Fruit fly (Drosophila melanogaster) whole organism, embryonic: Measurements from ENCODE around the gene Cow.

ENCODE experiments used
- Adf1 ChIP-seq: fragments of 200-800 bp; sonication (Bioruptor generic); IDR thresholded peaks from 2 replicates; pipeline ENCODE4 v1.3.6; 2022; ENCODE audit warnings: missing biosample characterization, missing genetic modification characterization
- Aef1 ChIP-seq: fragments of 200-800 bp; sonication (Bioruptor generic); IDR thresholded peaks from 3 replicates; pipeline ENCODE4 v1.3.6; 2022; ENCODE audit warnings: missing biosample characterization, missing genetic modification characterization
- Asciz ChIP-seq: fragments of 200-800 bp; sonication (Bioruptor generic); optimal IDR thresholded peaks from 2 replicates; lab custom pipeline; 2017; ENCODE audit warnings: missing biosample characterization, mild to moderate bottlenecking, missing genetic modification characterization, missing genetic modification reagents
- Awh ChIP-seq: fragments of 200-800 bp; sonication (Bioruptor generic); IDR thresholded peaks from 2 replicates; pipeline ENCODE4, ENCODE4 v1.3.6; 2022; ENCODE audit warnings: missing biosample characterization, missing genetic modification characterization
- CG10209 ChIP-seq: fragments of 200-800 bp; sonication (Bioruptor generic); optimal IDR thresholded peaks from 3 replicates; lab custom pipeline; 2017; ENCODE audit warnings: missing biosample characterization, mild to moderate bottlenecking, missing genetic modification characterization, missing genetic modification reagents
- CG10321 ChIP-seq: fragments of 200-800 bp; sonication (Bioruptor generic); IDR thresholded peaks from 2 replicates; pipeline ENCODE4 v1.3.6; 2022; ENCODE audit warnings: missing biosample characterization, missing genetic modification characterization
- CG10543 ChIP-seq: fragments of 200-800 bp; sonication (Bioruptor generic); optimal IDR thresholded peaks from 3 replicates; lab custom pipeline; 2017; ENCODE audit warnings: missing biosample characterization, mild to moderate bottlenecking, missing genetic modification characterization, moderate library complexity
- CG11085 ChIP-seq: fragments of 200-800 bp; sonication (Bioruptor generic); IDR thresholded peaks from 2 replicates; pipeline ENCODE4 v1.3.6; 2022; ENCODE audit warnings: missing biosample characterization, missing genetic modification characterization
- CG11247 ChIP-seq: fragments of 200-800 bp; sonication (Bioruptor generic); IDR thresholded peaks from 2 replicates; pipeline ENCODE4 v1.3.6; 2022; ENCODE audit warnings: missing biosample characterization, missing genetic modification characterization
- CG1233 ChIP-seq: fragments of 200-800 bp; sonication (Bioruptor generic); optimal IDR thresholded peaks from 4 replicates; lab custom pipeline; 2018; ENCODE audit warnings: missing biosample characterization, mild to moderate bottlenecking, missing genetic modification characterization
- CG13123 ChIP-seq: fragments of 200-800 bp; sonication (Bioruptor generic); optimal IDR thresholded peaks from 2 replicates; lab custom pipeline; 2016; ENCODE audit warnings: missing biosample characterization, missing genetic modification characterization
- CG13775 ChIP-seq: fragments of 200-800 bp; sonication (Bioruptor generic); optimal IDR thresholded peaks from 3 replicates; lab custom pipeline; 2017; ENCODE audit warnings: missing biosample characterization, mild to moderate bottlenecking, missing genetic modification characterization
- CG16813 ChIP-seq: fragments of 200-800 bp; sonication (Bioruptor generic); IDR thresholded peaks from 3 replicates; pipeline ENCODE4 v1.3.6; 2022; ENCODE audit warnings: missing biosample characterization, missing genetic modification characterization; ENCODE audit not compliant: partially characterized antibody
- CG17186 ChIP-seq: fragments of 200-800 bp; sonication (Bioruptor generic); optimal IDR thresholded peaks from 3 replicates; lab custom pipeline; 2017; ENCODE audit warnings: missing biosample characterization, missing genetic modification reagents, missing genetic modification characterization
- CG17802 ChIP-seq: fragments of 200-800 bp; sonication (Bioruptor generic); optimal IDR thresholded peaks from 2 replicates; lab custom pipeline; 2018; ENCODE audit warnings: missing biosample characterization, mild to moderate bottlenecking, missing genetic modification characterization, moderate library complexity
- CG18011 ChIP-seq: fragments of 200-800 bp; sonication (Bioruptor generic); optimal IDR thresholded peaks from 2 replicates; lab custom pipeline; 2017; ENCODE audit warnings: missing biosample characterization, missing genetic modification characterization, mild to moderate bottlenecking, moderate library complexity, missing genotype
- CG18619 ChIP-seq: fragments of 200-800 bp; sonication (Bioruptor generic); optimal IDR thresholded peaks from 3 replicates; lab custom pipeline; 2017; ENCODE audit warnings: missing biosample characterization, mild to moderate bottlenecking, missing genetic modification characterization
- CG2202 ChIP-seq: fragments of 200-800 bp; sonication (Bioruptor generic); optimal IDR thresholded peaks from 2 replicates; lab custom pipeline; 2018; ENCODE audit warnings: missing biosample characterization, mild to moderate bottlenecking, missing genetic modification characterization
- CG42726 ChIP-seq: fragments of 200-800 bp; sonication (Bioruptor generic); IDR thresholded peaks from 2 replicates; pipeline ENCODE4 v1.3.6; 2022; ENCODE audit warnings: missing biosample characterization, missing genetic modification characterization; ENCODE audit not compliant: partially characterized antibody
- CG4730 ChIP-seq: fragments of 200-800 bp; sonication (Bioruptor generic); IDR thresholded peaks from 2 replicates; pipeline ENCODE4 v1.3.6; 2022; ENCODE audit warnings: missing biosample characterization, missing genetic modification characterization
- CG6765 ChIP-seq: fragments of 200-800 bp; sonication (Bioruptor generic); optimal IDR thresholded peaks from 3 replicates; lab custom pipeline; 2017; ENCODE audit warnings: missing biosample characterization, mild to moderate bottlenecking, missing genetic modification characterization
- CG7745 ChIP-seq: fragments of 200-800 bp; sonication (Bioruptor generic); optimal IDR thresholded peaks from 2 replicates; lab custom pipeline; 2018; ENCODE audit warnings: missing biosample characterization, mild to moderate bottlenecking, missing genetic modification characterization, moderate library complexity
- CG7786 ChIP-seq: fragments of 200-800 bp; sonication (Bioruptor generic); optimal IDR thresholded peaks from 2 replicates; lab custom pipeline; 2016; ENCODE audit warnings: missing biosample characterization, missing genetic modification characterization
- CkIIα-i1 ChIP-seq: fragments of 200-800 bp; sonication (Bioruptor generic); IDR thresholded peaks from 2 replicates; pipeline ENCODE4 v1.3.6; 2022; ENCODE audit warnings: missing biosample characterization, missing genetic modification characterization
- D19B ChIP-seq: fragments of 200-800 bp; sonication (Bioruptor generic); optimal IDR thresholded peaks from 2 replicates; lab custom pipeline; 2017; ENCODE audit warnings: missing biosample characterization, mild to moderate bottlenecking, missing genetic modification characterization
- Dip3 ChIP-seq: fragments of 200-800 bp; sonication (Bioruptor generic); optimal IDR thresholded peaks from 3 replicates; lab custom pipeline; 2016; ENCODE audit warnings: missing biosample characterization, missing genetic modification characterization
- Fer3 ChIP-seq: fragments of 200-800 bp; sonication (Bioruptor generic); optimal IDR thresholded peaks from 2 replicates; lab custom pipeline; 2018; ENCODE audit warnings: missing biosample characterization, mild to moderate bottlenecking, missing genetic modification characterization, moderate library complexity
- Gug ChIP-seq: fragments of 200-800 bp; sonication (Bioruptor generic); IDR thresholded peaks from 4 replicates; pipeline ENCODE4 v1.3.6; 2022; ENCODE audit warnings: missing biosample characterization, missing genetic modification characterization
- HLHmδ ChIP-seq: fragments of 200-800 bp; sonication (Bioruptor generic); optimal IDR thresholded peaks from 2 replicates; lab custom pipeline; 2018; ENCODE audit warnings: missing biosample characterization, mild to moderate bottlenecking, missing genetic modification characterization, moderate library complexity
- Hr3 ChIP-seq: fragments of 200-800 bp; sonication (Bioruptor generic); optimal IDR thresholded peaks from 3 replicates; lab custom pipeline; 2016; ENCODE audit warnings: missing biosample characterization, missing genetic modification characterization
- Poxn ChIP-seq: fragments of 200-800 bp; sonication (Bioruptor generic); IDR thresholded peaks from 2 replicates; pipeline ENCODE4 v1.3.6; 2022; ENCODE audit warnings: missing biosample characterization, missing genetic modification characterization
- Sin3A ChIP-seq: fragments of >200 bp; optimal IDR thresholded peaks from 2 replicates; lab custom pipeline; 2018
- Tbp ChIP-seq: fragments of >200 bp; optimal IDR thresholded peaks from 2 replicates; lab custom pipeline; 2018; ENCODE audit warnings: missing biosample characterization, missing genetic modification characterization
- exex ChIP-seq: fragments of 200-800 bp; sonication (Bioruptor generic); optimal IDR thresholded peaks from 4 replicates; lab custom pipeline; 2018; ENCODE audit warnings: missing biosample characterization, mild to moderate bottlenecking, missing genetic modification characterization, moderate library complexity
- fru ChIP-seq: fragments of >200 bp; optimal IDR thresholded peaks from 2 replicates; lab custom pipeline; 2017
- gcm2 ChIP-seq: fragments of 200-800 bp; sonication (Bioruptor generic); optimal IDR thresholded peaks from 2 replicates; lab custom pipeline; 2016; ENCODE audit warnings: missing biosample characterization, missing genetic modification characterization
- gro ChIP-seq: fragments of 200-800 bp; sonication (Bioruptor generic); optimal IDR thresholded peaks from 2 replicates; lab custom pipeline; 2016; ENCODE audit warnings: missing biosample characterization, missing genetic modification characterization
- gsb-n ChIP-seq: fragments of 200-800 bp; sonication (Bioruptor generic); optimal IDR thresholded peaks from 3 replicates; lab custom pipeline; 2018; ENCODE audit warnings: missing biosample characterization, mild to moderate bottlenecking, missing genetic modification characterization
- her ChIP-seq: fragments of 200-800 bp; sonication (Bioruptor generic); optimal IDR thresholded peaks from 2 replicates; lab custom pipeline; 2016; ENCODE audit warnings: missing biosample characterization, missing genetic modification characterization
- kah ChIP-seq: fragments of 200-800 bp; sonication (Bioruptor generic); optimal IDR thresholded peaks from 2 replicates; lab custom pipeline; 2018; ENCODE audit warnings: missing biosample characterization, mild to moderate bottlenecking, missing genetic modification characterization
- mirr ChIP-seq: fragments of 200-800 bp; sonication (Bioruptor generic); optimal IDR thresholded peaks from 3 replicates; lab custom pipeline; 2018; ENCODE audit warnings: missing biosample characterization, mild to moderate bottlenecking, missing genetic modification characterization
- nerfin-2 ChIP-seq: fragments of 200-800 bp; sonication (Bioruptor generic); IDR thresholded peaks from 2 replicates; pipeline ENCODE4 v1.3.6; 2022; ENCODE audit warnings: missing biosample characterization, missing genetic modification characterization; ENCODE audit not compliant: partially characterized antibody
- pum ChIP-seq: fragments of 200-800 bp; sonication (Bioruptor generic); optimal IDR thresholded peaks from 2 replicates; lab custom pipeline; 2016; ENCODE audit warnings: missing biosample characterization, missing genetic modification characterization
- run ChIP-seq: fragments of 200-800 bp; sonication (Bioruptor generic); optimal IDR thresholded peaks from 3 replicates; lab custom pipeline; 2018; ENCODE audit warnings: missing biosample characterization, mild to moderate bottlenecking, missing genetic modification characterization
- sens ChIP-seq: fragments of 200-800 bp; sonication (Bioruptor generic); peaks from one replicate; lab custom pipeline; 2016; ENCODE audit warnings: missing biosample characterization, missing genetic modification characterization
- seq ChIP-seq: fragments of 200-800 bp; sonication (Bioruptor generic); IDR thresholded peaks from 2 replicates; pipeline ENCODE4 v1.3.6; 2022; ENCODE audit warnings: missing biosample characterization, missing genetic modification characterization
- sima ChIP-seq: fragments of 200-800 bp; sonication (Bioruptor generic); optimal IDR thresholded peaks from 2 replicates; lab custom pipeline; 2016; ENCODE audit warnings: missing biosample characterization, missing genetic modification characterization
- slbo ChIP-seq: fragments of 200-800 bp; sonication (Bioruptor generic); IDR thresholded peaks from 2 replicates; pipeline ENCODE4 v1.3.6; 2022; ENCODE audit warnings: missing biosample characterization, missing genetic modification characterization
- sr ChIP-seq: fragments of 200-800 bp; sonication (Bioruptor generic); IDR thresholded peaks from 3 replicates; pipeline ENCODE4 v1.3.6; 2022; ENCODE audit warnings: missing biosample characterization, missing genetic modification characterization
- toy ChIP-seq: fragments of 200-800 bp; sonication (Bioruptor generic); IDR thresholded peaks from 2 replicates; pipeline ENCODE4 v1.3.6; 2022; ENCODE audit warnings: missing biosample characterization, missing genetic modification characterization
- trem ChIP-seq: fragments of 200-800 bp; optimal IDR thresholded peaks from 3 replicates; lab custom pipeline; 2019; ENCODE audit warnings: missing biosample characterization, mild to moderate bottlenecking, missing genetic modification characterization, moderate library complexity
- twi ChIP-seq: fragments of 200-800 bp; optimal IDR thresholded peaks from 2 replicates; lab custom pipeline; 2019; ENCODE audit warnings: missing biosample characterization, mild to moderate bottlenecking, missing genetic modification characterization, moderate library complexity
- z ChIP-seq: fragments of 200-800 bp; sonication (Bioruptor generic); IDR thresholded peaks from 3 replicates; pipeline ENCODE4 v1.3.6; 2022; ENCODE audit warnings: missing biosample characterization, missing genetic modification characterization

Cow gene

dm6 chr3R:23046529-23046943, 66.0 kb downstream of the Cow start (continued):
- peak; percentile 36; the same call in 2 of the 3 replicates for TF ChIP-seq Aef1 (GFP tag; lab: Robert Waterston, UW)
- TF ChIP-seq pum, result no peak
- TF ChIP-seq Awh, result peak; percentile 56; the same call in 1 of the 2 replicates
- TF ChIP-seq toy (GFP tag; lab: Robert Waterston, UW), result 0 out of 2 replicates have a peak, but pooled peaks have one; percentile 12
- TF ChIP-seq CG18619, result peak; percentile 24
- no peak for TF ChIP-seq trem (tag; lab: Kevin White, UChicago)
- no peak for TF ChIP-seq z (GFP tag; lab: Robert Waterston, UW)
- no peak for TF ChIP-seq gcm2
- peak; percentile 47 for TF ChIP-seq Dip3 (GFP tag; lab: Kevin White, UChicago)
- peak; percentile 4 for TF ChIP-seq D19B
- TF ChIP-seq CG11247, result peak; percentile 57
- peak; percentile 28; the same call in 1 of the 2 replicates for TF ChIP-seq Adf1 (GFP tag; lab: Robert Waterston, UW)
- TF ChIP-seq CG1233 (GFP tag; lab: Kevin White, UChicago), result peak; percentile 22
- no peak for TF ChIP-seq Tbp (GFP tag; lab: Kevin White, UChicago)
- TF ChIP-seq Poxn (GFP tag; lab: Robert Waterston, UW), result no peak
- peak; percentile 59 for TF ChIP-seq CG7786
- no peak for TF ChIP-seq CG6765 (GFP tag; lab: Kevin White, UChicago)
- TF ChIP-seq Fer3 (tag; lab: Kevin White, UChicago), result peak; percentile 51
- peak; percentile 24 for TF ChIP-seq Hr3 (GFP tag; lab: Kevin White, UChicago)
- TF ChIP-seq HLHmδ, result no peak
- TF ChIP-seq CG2202 (tag; lab: Kevin White, UChicago), result no peak
- no peak for TF ChIP-seq twi (tag; lab: Kevin White, UChicago)
- peak; percentile 17 for TF ChIP-seq CG10209 (GFP tag; lab: Kevin White, UChicago)
- no peak for TF ChIP-seq CG11085 (GFP tag; lab: Robert Waterston, UW)
- TF ChIP-seq CG10543 (GFP tag; lab: Kevin White, UChicago), result peak; percentile 4
- no peak for TF ChIP-seq CG16813 (GFP tag; lab: Robert Waterston, UW)
- TF ChIP-seq Asciz, result no peak
- no peak for TF ChIP-seq sima (GFP tag; lab: Kevin White, UChicago)
- TF ChIP-seq CG42726 (GFP tag; lab: Robert Waterston, UW), result no peak
- TF ChIP-seq CG17186 (GFP tag; lab: Kevin White, UChicago), result no peak
- TF ChIP-seq gro (GFP tag; lab: Kevin White, UChicago), result no peak
- TF ChIP-seq sens (GFP tag; lab: Kevin White, UChicago), result peak; percentile 57
- TF ChIP-seq kah, result no peak
- no peak for TF ChIP-seq Sin3A (lab: Kevin White, UChicago)
- no peak for TF ChIP-seq nerfin-2
- no peak for TF ChIP-seq CG10321 (GFP tag; lab: Robert Waterston, UW)
- peak; percentile 38 for TF ChIP-seq seq
- TF ChIP-seq CG7745, result no peak
- TF ChIP-seq CG4730 (GFP tag; lab: Robert Waterston, UW), result peak; percentile 50
- TF ChIP-seq gsb-n (tag; lab: Kevin White, UChicago), result no peak
- no peak for TF ChIP-seq fru (lab: Kevin White, UChicago)
- peak; percentile 21 for TF ChIP-seq CG13775 (GFP tag; lab: Kevin White, UChicago)
- TF ChIP-seq CG18011 (GFP tag; lab: Kevin White, UChicago), result no peak
- TF ChIP-seq slbo (GFP tag; lab: Robert Waterston, UW), result peak; percentile 82
- TF ChIP-seq CG13123, result no peak
- TF ChIP-seq CkIIα-i1 (GFP tag; lab: Robert Waterston, UW), result no peak
- TF ChIP-seq CG17802 (tag; lab: Kevin White, UChicago), result no peak
- TF ChIP-seq sr (GFP tag; lab: Robert Waterston, UW), result no peak
- no peak for TF ChIP-seq run
- TF ChIP-seq her, result peak; percentile 22
- no peak for TF ChIP-seq mirr
- no peak for TF ChIP-seq exex (tag; lab: Kevin White, UChicago)
- peak; percentile 61; the same call in 2 of the 4 replicates for TF ChIP-seq Gug (GFP tag; lab: Robert Waterston, UW)
